Worm (Caenorhabditis elegans): ENCODE results near the gene C14A11.5.

- TF ChIP-seq nfya-1 (tag; optimal IDR thresholded peaks at IDR 0.05; ENCODE audit: insufficient read depth), result no peak
- no peak for TF ChIP-seq fkh-10 (GFP tag; optimal IDR thresholded peaks at IDR 0.05)
- no peak for TF ChIP-seq nhr-237 (tag; optimal IDR thresholded peaks at IDR 0.05)
Measured at ce11 chrX:2818899-2819298, 11.6 kb upstream of the C14A11.5 start.

Measured in whole organism, L3 larva.